Fruit fly (Drosophila melanogaster): ENCODE data around the gene CG32633.

CG32633 gene

DNA sequence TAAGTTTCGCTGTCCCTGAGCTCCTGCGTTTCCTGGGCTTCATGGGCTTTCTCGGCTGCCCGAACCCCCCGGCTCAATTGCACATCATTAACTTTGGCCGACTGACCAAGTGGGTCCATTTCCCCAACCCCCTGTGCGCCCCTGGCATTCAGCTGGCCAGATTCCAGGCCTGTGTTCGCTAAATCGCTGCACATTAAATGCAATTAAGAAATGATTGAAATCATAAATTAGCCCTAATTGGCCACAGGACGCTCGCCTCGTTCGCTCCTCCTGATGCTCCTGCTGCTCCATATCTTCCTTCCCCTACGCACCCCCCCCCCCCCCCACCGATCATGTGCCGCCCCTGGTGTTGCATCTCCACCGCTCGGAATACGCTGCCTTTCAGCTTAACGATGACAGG lies 19.4 kb upstream of the CG32633 start:
- TF ChIP-seq fru (GFP tag; optimal IDR thresholded peaks at IDR 0.05) (no peak), Vsx2 (GFP tag; optimal IDR thresholded peaks at IDR 0.05; ENCODE audit: partially characterized antibody) (peak; percentile 76)

DNA sequence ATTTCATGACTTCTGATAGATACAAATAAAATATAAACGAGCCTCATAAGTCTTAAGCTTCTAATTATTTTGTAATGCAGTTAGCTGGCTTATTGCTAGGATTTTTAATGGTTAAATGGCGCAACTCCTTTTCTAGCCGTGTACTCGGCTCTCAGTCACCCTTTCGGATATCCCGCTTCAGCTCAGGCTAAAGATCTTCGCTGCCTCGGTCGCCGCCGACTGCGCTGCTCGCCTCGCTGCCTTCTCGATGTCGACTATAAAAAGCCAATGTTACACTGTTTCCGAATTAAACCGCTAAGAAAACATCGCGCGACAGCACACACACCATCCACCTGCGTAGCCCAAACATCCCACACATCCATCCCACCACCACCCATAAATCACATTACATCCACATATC lies 18.1 kb upstream of the CG32633 start, which contains the start of gene Cpr12A:
Gene Cpr12A, plus strand, starts transcription at position 301 of the 400 bp plus-strand sequence.
- TF ChIP-seq h (GFP tag; optimal IDR thresholded peaks at IDR 0.05) (peak; percentile 34), CrebA (GFP tag; optimal IDR thresholded peaks at IDR 0.05; ENCODE audit: borderline replicate concordance) (no peak), OdsH (GFP tag; optimal IDR thresholded peaks at IDR 0.05) (peak; percentile 12), Dfd (GFP tag; optimal IDR thresholded peaks at IDR 0.05) (no peak), Sp1 (GFP tag; optimal IDR thresholded peaks at IDR 0.05) (peak; percentile 24), jim (GFP tag; optimal IDR thresholded peaks at IDR 0.05) (no peak), CG9705 (GFP tag; optimal IDR thresholded peaks at IDR 0.05) (no peak), rgr (GFP tag; optimal IDR thresholded peaks at IDR 0.05) (peak; percentile 49), psq (GFP tag; optimal IDR thresholded peaks at IDR 0.05) (peak; percentile 23), Jra (GFP tag; optimal IDR thresholded peaks at IDR 0.05) (no peak), lola (GFP tag; optimal IDR thresholded peaks at IDR 0.05) (no peak), Hnf4 (GFP tag; optimal IDR thresholded peaks at IDR 0.05) (no peak), br (GFP tag; optimal IDR thresholded peaks at IDR 0.05) (no peak), Abd-B (GFP tag; optimal IDR thresholded peaks at IDR 0.05) (no peak), fru (GFP tag; optimal IDR thresholded peaks at IDR 0.05) (peak; percentile 18), N (GFP tag; optimal IDR thresholded peaks at IDR 0.05) (no peak), ey (GFP tag; optimal IDR thresholded peaks at IDR 0.05) (peak; percentile 11), foxo (GFP tag; optimal IDR thresholded peaks at IDR 0.05) (peak in 1 of 2 experiments; percentile 46), usp (GFP tag; optimal IDR thresholded peaks at IDR 0.05) (no peak), Dif (GFP tag; optimal IDR thresholded peaks at IDR 0.05; ENCODE audit: partially characterized antibody) (no peak), Hr78 (GFP tag; optimal IDR thresholded peaks at IDR 0.05) (no peak), HLH106 (tag; optimal IDR thresholded peaks at IDR 0.05) (peak; percentile 41)

DNA sequence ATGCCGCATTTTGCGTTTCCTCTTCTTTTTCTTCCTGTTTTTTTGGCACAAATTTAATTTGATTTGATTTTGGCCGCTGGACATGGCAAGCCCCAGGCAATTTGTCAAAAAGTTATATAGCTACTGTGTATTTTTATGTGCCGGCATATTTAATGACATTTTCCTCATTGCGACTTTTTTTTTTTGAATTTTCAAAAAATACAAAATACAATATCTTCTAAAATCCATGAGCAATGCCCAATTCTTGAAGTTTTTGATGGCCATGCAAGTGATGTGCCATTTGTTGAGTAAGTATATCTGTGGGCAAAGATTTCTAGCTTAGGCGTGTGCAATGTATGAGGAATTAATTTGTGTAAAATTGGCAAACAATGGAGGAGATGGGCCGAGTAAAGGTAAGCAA lies 5.8 kb upstream of the CG32633 start, which contains the start of gene CG11816:
Gene CG11816, minus strand, starts transcription at position 101 of the 400 bp plus-strand sequence.
- TF ChIP-seq Hr78 (GFP tag; optimal IDR thresholded peaks at IDR 0.05) = no peak
- no peak for TF ChIP-seq Vsx2 (GFP tag; optimal IDR thresholded peaks at IDR 0.05; ENCODE audit: partially characterized antibody)
- no peak for TF ChIP-seq Jra (GFP tag; optimal IDR thresholded peaks at IDR 0.05)
- TF ChIP-seq Dfd (GFP tag; optimal IDR thresholded peaks at IDR 0.05) = no peak
- TF ChIP-seq CrebA (GFP tag; optimal IDR thresholded peaks at IDR 0.05; ENCODE audit: borderline replicate concordance) = no peak
- TF ChIP-seq foxo (GFP tag; optimal IDR thresholded peaks at IDR 0.05) = no peak
- TF ChIP-seq Rel (GFP tag; optimal IDR thresholded peaks at IDR 0.05) = no peak
- no peak for TF ChIP-seq Rel (tag; optimal IDR thresholded peaks at IDR 0.05)
- TF ChIP-seq Sp1 (GFP tag; optimal IDR thresholded peaks at IDR 0.05) = no peak
- no peak for TF ChIP-seq CG9705 (GFP tag; optimal IDR thresholded peaks at IDR 0.05)
- no peak for TF ChIP-seq dl (GFP tag; optimal IDR thresholded peaks at IDR 0.05; ENCODE audit: insufficient read depth in 1 of 2, partially characterized antibody in 2 of 2)
- TF ChIP-seq Abd-B (GFP tag; optimal IDR thresholded peaks at IDR 0.05) = no peak

DNA sequence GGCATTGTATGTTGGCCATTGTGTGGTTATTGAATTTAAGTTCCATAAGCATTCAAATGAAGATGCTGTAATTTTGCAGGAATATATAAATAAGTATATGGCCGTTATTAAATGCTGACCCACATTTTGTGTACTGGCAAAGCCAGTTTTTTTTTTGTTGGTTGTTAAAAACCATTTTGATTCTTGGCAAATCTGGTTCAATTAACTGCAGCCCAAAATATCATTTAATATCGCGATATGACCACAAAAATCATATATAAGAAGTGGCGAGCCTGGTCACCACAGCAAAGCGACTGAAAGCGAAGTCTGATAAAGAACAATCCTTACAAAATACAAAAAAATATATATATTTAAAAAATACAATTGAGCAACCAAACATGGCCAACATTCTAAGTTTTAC lies 5.3 kb upstream of the CG32633 start, which contains the start of gene CG32631:
Gene CG32631, plus strand, starts transcription at position 301 of the 400 bp plus-strand sequence.
- TF ChIP-seq OdsH (GFP tag; optimal IDR thresholded peaks at IDR 0.05) (no peak), sv (GFP tag; optimal IDR thresholded peaks at IDR 0.05) (no peak)

DNA sequence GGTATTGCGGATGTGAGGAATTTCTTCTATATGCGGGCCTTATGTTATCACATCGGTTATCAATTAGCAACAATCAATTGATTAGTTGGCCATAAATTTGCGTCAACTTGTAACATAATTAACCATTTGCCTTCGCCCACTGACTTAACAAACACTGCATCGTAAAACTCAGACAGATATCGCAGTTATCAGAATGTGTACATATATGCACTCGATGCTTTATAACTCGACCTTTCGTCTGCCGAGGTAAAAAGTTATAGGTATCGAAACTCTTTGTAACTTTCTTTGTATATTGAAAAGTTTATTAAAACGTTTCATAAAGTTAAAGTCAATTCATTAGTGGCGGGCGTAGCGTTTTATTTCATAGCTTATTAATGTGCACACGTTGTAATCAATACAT lies 1.6 kb downstream of the CG32633 start:
- TF ChIP-seq lola (GFP tag; optimal IDR thresholded peaks at IDR 0.05) = no peak
- no peak for TF ChIP-seq rgr (GFP tag; optimal IDR thresholded peaks at IDR 0.05)
- no peak for TF ChIP-seq dmrt93B (GFP tag; optimal IDR thresholded peaks at IDR 0.05)

Data from whole organism, wandering third instar larva.